Worm (Caenorhabditis elegans) whole organism, L1 larva: ENCODE results near the gene msrp-3.

Experiments used
- C04F5.9 ChIP-seq: sonication (generic microtip); optimal IDR thresholded peaks from 2 replicates; lab custom pipeline; 2016; ENCODE audit warnings: missing genetic modification characterization, missing compliant biosample characterization
- ceh-82 ChIP-seq, 3 experiments: fragments of 150-350 bp in 1 of 3; sonication (generic microtip) in 2 of 3; optimal IDR thresholded peaks; 2 replicates each; lab custom pipeline; 2014 to 2017; ENCODE audit warnings: missing biosample characterization in 3 of 3, missing genetic modification characterization in 3 of 3
- egl-27 ChIP-seq, 2 experiments: fragments of 150-350 bp in 1 of 2; sonication (generic microtip); optimal IDR thresholded peaks; 3 replicates each; lab custom pipeline; 2017 to 2018; ENCODE audit warnings: missing biosample characterization in 2 of 2, missing genetic modification characterization in 2 of 2, missing genetic modification reagents in 2 of 2
- elt-2 ChIP-seq: sonication (generic microtip); optimal IDR thresholded peaks from 2 replicates; lab custom pipeline; 2016; ENCODE audit warnings: missing genetic modification characterization, mild to moderate bottlenecking, inconsistent platforms, missing compliant biosample characterization, missing genetic modification reagents
- nhr-12 ChIP-seq: sonication (generic microtip); optimal IDR thresholded peaks from 2 replicates; lab custom pipeline; 2017; ENCODE audit warnings: missing biosample characterization, missing genetic modification characterization
- nhr-237 ChIP-seq: fragments of 150-350 bp; optimal IDR thresholded peaks from 2 replicates; lab custom pipeline; 2014; ENCODE audit warnings: missing biosample characterization, missing genetic modification characterization
- nhr-84 ChIP-seq: sonication (generic microtip); optimal IDR thresholded peaks from 2 replicates; lab custom pipeline; 2017; ENCODE audit warnings: missing biosample characterization, missing genetic modification characterization
- pax-3 ChIP-seq: fragments of 200-800 bp; sonication (Bioruptor generic); optimal IDR thresholded peaks from 2 replicates; lab custom pipeline; 2018; ENCODE audit warnings: mild to moderate bottlenecking, missing genetic modification characterization, moderate library complexity, missing compliant biosample characterization
- pqm-1 ChIP-seq: sonication (generic microtip); optimal IDR thresholded peaks from 3 replicates; lab custom pipeline; 2017; ENCODE audit warnings: missing biosample characterization, missing genetic modification characterization
- snpc-4 ChIP-seq: fragments of 150-350 bp; optimal IDR thresholded peaks from 2 replicates; lab custom pipeline; 2014; ENCODE audit warnings: missing biosample characterization, missing genetic modification characterization
- sox-4 ChIP-seq: sonication (generic microtip); optimal IDR thresholded peaks from 2 replicates; lab custom pipeline; 2016; ENCODE audit warnings: missing genetic modification characterization, missing compliant biosample characterization
- unc-62 ChIP-seq: fragments of 150-350 bp; optimal IDR thresholded peaks from 2 replicates; lab custom pipeline; 2014; ENCODE audit warnings: missing biosample characterization, missing genetic modification reagents, missing genetic modification characterization
- xbp-1 ChIP-seq: sonication (generic microtip); optimal IDR thresholded peaks from 2 replicates; lab custom pipeline; 2016; ENCODE audit warnings: missing genetic modification characterization, missing compliant biosample characterization
- ztf-11 ChIP-seq, 2 experiments: sonication (generic microtip); optimal IDR thresholded peaks; 2 replicates each; lab custom pipeline; 2016 to 2017; ENCODE audit warnings: missing genetic modification characterization in 2 of 2, missing biosample characterization in 1 of 2, missing compliant biosample characterization in 1 of 2

DNA sequence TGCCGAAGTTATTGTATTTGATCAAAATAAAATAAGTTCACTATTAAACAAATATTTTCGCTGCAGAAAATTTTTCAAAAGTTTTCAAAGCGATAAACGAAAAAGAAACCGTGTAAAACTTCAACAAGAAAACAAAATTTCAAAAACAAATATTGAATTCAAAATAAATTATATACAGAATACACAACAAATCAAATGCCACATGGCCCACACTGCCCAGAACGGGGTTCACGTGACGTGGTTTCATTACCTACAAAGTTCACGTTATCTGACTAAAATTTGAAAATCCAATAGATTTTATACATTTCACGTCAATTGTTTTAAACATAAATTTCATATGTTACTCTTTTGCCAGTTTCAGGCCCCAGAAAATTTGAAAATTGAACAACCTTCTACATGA lies 5.9 kb upstream of the msrp-3 start, which contains the start of gene F46F5.7:
- TF ChIP-seq ceh-82 (tag; optimal IDR thresholded peaks at IDR 0.05; lab: Kevin White, UChicago) (no peak), nhr-84 (tag; lab: Kevin White, UChicago) (no peak), ztf-11 (tag; optimal IDR thresholded peaks at IDR 0.05; lab: Kevin White, UChicago) (no peak), sox-4 (tag; lab: Kevin White, UChicago) (no peak), elt-2 (tag; lab: Kevin White, UChicago) (no peak), C04F5.9 (tag; lab: Kevin White, UChicago) (no peak), xbp-1 (no peak), unc-62 (GFP tag; lab: Kevin White, UChicago) (no peak), nhr-12 (tag; lab: Kevin White, UChicago) (no peak), snpc-4 (tag; lab: Kevin White, UChicago) (no peak), pqm-1 (tag; lab: Kevin White, UChicago) (no peak), nhr-237 (tag; lab: Kevin White, UChicago) (no peak), pax-3 (tag; lab: Kevin White, UChicago) (no peak), egl-27 (tag; optimal IDR thresholded peaks at IDR 0.05; lab: Kevin White, UChicago) (no peak)
